Worm (Caenorhabditis elegans): Measurements from ENCODE around the gene nas-18.

Gene nas-18

DNA sequence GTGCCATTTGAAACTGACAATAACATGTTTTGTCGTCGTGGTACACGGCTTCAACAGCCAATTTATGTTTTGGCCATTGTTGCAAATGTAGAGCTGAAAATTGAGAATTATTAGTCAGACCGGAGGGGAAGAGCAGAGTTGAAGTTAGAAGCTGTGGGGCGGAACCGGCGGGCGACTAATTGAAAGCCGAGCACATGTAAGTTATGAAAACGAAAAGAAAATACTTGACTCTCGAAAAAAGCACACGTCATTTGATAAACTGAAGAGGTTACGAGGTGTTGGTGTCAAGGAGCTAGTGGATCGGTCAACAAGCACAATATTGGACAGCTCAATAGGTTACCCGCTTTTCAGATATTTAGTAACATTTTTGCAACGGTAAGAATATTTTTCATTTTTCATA lies 30.1 kb upstream of the nas-18 start, which contains the start of gene dop-5:
TSS of gene dop-5 (minus strand) at position 101 of the 400 bp plus-strand sequence.
- TF ChIP-seq ceh-28 (tag; optimal IDR thresholded peaks at IDR 0.05) = no peak
- TF ChIP-seq jun-1 (tag; optimal IDR thresholded peaks at IDR 0.05) = no peak
- no peak for TF ChIP-seq nhr-11 (tag; optimal IDR thresholded peaks at IDR 0.05)
- TF ChIP-seq fkh-10 (GFP tag; optimal IDR thresholded peaks at IDR 0.05) = no peak
- TF ChIP-seq nhr-43 (tag; optimal IDR thresholded peaks at IDR 0.05; ENCODE audit: poor library complexity, severe bottlenecking) = no peak

DNA sequence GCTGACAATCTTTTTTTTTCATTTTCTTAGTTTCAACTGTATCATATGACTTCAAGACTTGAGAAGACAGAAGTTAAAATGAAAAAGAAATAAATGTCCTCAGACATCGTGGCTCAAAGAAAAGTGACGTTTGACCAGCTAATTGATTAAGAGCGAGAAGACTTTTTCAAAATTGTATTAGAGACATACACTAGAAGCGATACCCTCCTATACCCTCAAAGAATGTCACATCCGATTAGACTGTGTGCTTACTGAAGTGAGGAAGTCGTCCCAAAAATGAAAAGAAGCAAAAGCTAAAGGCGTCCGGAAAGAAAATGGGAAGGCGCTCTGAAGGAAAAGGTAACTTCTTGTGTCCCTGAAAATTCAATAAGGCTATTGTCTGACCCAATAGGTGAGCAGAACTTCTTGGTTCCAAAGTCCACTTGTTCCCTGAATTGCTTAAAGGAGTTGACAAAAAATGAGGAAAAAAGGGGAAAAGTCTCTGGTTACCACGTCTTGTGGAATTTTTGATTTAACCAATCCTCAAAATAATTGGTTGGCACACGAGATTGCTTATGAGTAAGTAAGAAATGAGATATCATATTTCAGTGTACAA lies 23.9 kb upstream of the nas-18 start:
- TF ChIP-seq ceh-82 (tag; optimal IDR thresholded peaks at IDR 0.05) = no peak
- no peak for TF ChIP-seq hmg-11 (tag; optimal IDR thresholded peaks at IDR 0.05)
- no peak for TF ChIP-seq ama-1 (optimal IDR thresholded peaks at IDR 0.05)
- TF ChIP-seq lin-39 (tag; optimal IDR thresholded peaks at IDR 0.05) = no peak

DNA sequence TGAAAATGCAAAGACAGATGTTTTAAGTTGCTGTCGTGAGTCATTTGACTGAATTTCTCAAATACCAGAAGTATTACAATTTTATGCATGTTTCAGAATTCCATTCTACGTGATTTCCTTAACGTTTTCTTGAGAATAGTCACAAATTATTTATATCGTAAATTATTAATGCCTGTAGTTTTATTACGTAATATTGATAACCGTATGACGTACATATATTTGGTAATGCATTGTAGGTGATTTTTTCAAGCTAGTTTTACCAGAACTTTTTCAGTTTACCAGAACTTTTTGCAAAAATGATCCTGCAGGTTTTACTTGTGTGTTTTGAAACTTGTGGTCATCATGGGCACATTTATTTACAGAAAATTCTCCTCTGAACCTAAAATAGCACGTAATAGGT lies 22.3 kb upstream of the nas-18 start:
- TF ChIP-seq nhr-28 (tag; optimal IDR thresholded peaks at IDR 0.05) = no peak
- no peak for TF ChIP-seq unc-62 (GFP tag; optimal IDR thresholded peaks at IDR 0.05)
- no peak for TF ChIP-seq ztf-11 (tag; optimal IDR thresholded peaks at IDR 0.05)
- TF ChIP-seq elt-3 (tag; optimal IDR thresholded peaks at IDR 0.05) = no peak
- no peak for TF ChIP-seq ceh-82 (tag; optimal IDR thresholded peaks at IDR 0.05)
- TF ChIP-seq lsy-12 (tag; optimal IDR thresholded peaks at IDR 0.05) = no peak
- TF ChIP-seq fkh-10 (GFP tag; optimal IDR thresholded peaks at IDR 0.05) = no peak
- no peak for TF ChIP-seq daf-12 (tag; optimal IDR thresholded peaks at IDR 0.05)
- TF ChIP-seq nhr-12 (tag; optimal IDR thresholded peaks at IDR 0.05) = no peak
- TF ChIP-seq ceh-9 (tag; optimal IDR thresholded peaks at IDR 0.05) = no peak
- TF ChIP-seq zag-1 (tag; optimal IDR thresholded peaks at IDR 0.05) = no peak
- TF ChIP-seq jun-1 (tag; optimal IDR thresholded peaks at IDR 0.05) = no peak
- no peak for TF ChIP-seq R02D3.7 (tag; optimal IDR thresholded peaks at IDR 0.05)
- no peak for TF ChIP-seq pqm-1 (tag; optimal IDR thresholded peaks at IDR 0.05)
- no peak for TF ChIP-seq nhr-23 (tag; optimal IDR thresholded peaks at IDR 0.05)
- TF ChIP-seq eor-1 (tag; optimal IDR thresholded peaks at IDR 0.05) = no peak
- no peak for TF ChIP-seq snpc-4 (tag; optimal IDR thresholded peaks at IDR 0.05)
- TF ChIP-seq ZK546.5 (tag; optimal IDR thresholded peaks at IDR 0.05) = no peak
- no peak for TF ChIP-seq egl-27 (tag; optimal IDR thresholded peaks at IDR 0.05)
- TF ChIP-seq nhr-76 (tag; optimal IDR thresholded peaks at IDR 0.05) = no peak

DNA sequence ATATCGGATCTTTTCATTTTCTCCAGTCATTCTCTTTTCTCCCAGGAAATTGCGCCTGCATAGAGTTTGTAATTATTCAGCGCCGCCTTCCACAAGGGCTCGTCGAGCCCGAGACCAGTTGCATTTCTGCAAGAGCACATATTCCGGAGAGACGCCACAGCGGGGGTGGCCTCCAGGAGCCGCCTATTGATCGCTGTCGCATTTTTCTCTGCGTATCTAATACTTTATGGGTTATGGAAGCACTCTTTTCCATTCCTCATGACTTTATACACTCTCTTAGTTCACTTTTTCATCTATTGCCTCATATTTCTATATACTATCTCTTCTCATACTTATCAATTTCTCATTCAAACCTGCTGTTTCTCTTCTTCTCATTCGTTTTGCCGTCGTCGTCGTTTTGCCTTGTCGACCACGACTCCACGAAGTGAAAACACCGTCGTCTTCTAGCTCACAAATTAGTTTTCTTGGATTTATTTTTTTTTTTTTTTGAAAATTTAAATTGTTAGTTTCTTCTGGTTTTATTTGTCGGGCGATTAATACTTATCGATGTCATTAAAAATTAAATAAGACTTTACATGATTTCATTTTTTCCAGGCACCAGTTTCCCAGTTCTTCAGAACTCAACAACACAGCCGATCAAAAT lies 21.0 kb upstream of the nas-18 start, which contains the start of gene cnb-1:
TSS of gene cnb-1 (plus strand) at position 593 of the 643 bp plus-strand sequence.
- TF ChIP-seq ztf-4 (tag; optimal IDR thresholded peaks at IDR 0.05) (no peak), nhr-77 (tag; optimal IDR thresholded peaks at IDR 0.05) (no peak), nhr-11 (tag; optimal IDR thresholded peaks at IDR 0.05) (no peak), nhr-28 (tag; optimal IDR thresholded peaks at IDR 0.05) (no peak), ceh-28 (tag; optimal IDR thresholded peaks at IDR 0.05) (peak; percentile 77), lin-15B (tag; optimal IDR thresholded peaks at IDR 0.05) (peak; percentile 11), R02D3.7 (tag; optimal IDR thresholded peaks at IDR 0.05) (no peak), lin-39 (tag; optimal IDR thresholded peaks at IDR 0.05) (peak; percentile 79), pqm-1 (tag; optimal IDR thresholded peaks at IDR 0.05) (peak; percentile 28), skn-1 (tag; optimal IDR thresholded peaks at IDR 0.05) (peak; percentile 51), fkh-10 (GFP tag; optimal IDR thresholded peaks at IDR 0.05) (peak; percentile 18), unc-62 (GFP tag; optimal IDR thresholded peaks at IDR 0.05) (no peak), elt-2 (tag; optimal IDR thresholded peaks at IDR 0.05) (peak; percentile 45), tbx-2 (tag; optimal IDR thresholded peaks at IDR 0.05) (peak; percentile 52), nhr-237 (tag; optimal IDR thresholded peaks at IDR 0.05) (no peak), pha-4 (tag; optimal IDR thresholded peaks at IDR 0.05) (peak; percentile 49), hmg-11 (tag; optimal IDR thresholded peaks at IDR 0.05) (peak; percentile 96), jun-1 (tag; optimal IDR thresholded peaks at IDR 0.05) (peak; percentile 23), egl-5 (tag; optimal IDR thresholded peaks at IDR 0.05) (peak; percentile 8), nfya-1 (tag; optimal IDR thresholded peaks at IDR 0.05; ENCODE audit: insufficient read depth) (peak; percentile 77), nhr-23 (tag; optimal IDR thresholded peaks at IDR 0.05) (no peak)

Data from whole organism, L3 larva.